Worm (Caenorhabditis elegans) whole organism, L4 larva: ENCODE measurements around the gene ZC449.7.

ENCODE experiments used
- D1046.2 ChIP-seq: fragments of 200-800 bp; sonication (Bioruptor generic); IDR thresholded peaks from 2 replicates; pipeline ENCODE4 v1.3.6; 2022; ENCODE audit warnings: missing genetic modification characterization, missing compliant biosample characterization
- ama-1 ChIP-seq: fragments of 150-350 bp; optimal IDR thresholded peaks from 2 replicates; lab custom pipeline; 2014; ENCODE audit warnings: inconsistent platforms, mixed read lengths
- jun-1 ChIP-seq: fragments of 150-350 bp; optimal IDR thresholded peaks from 2 replicates; lab custom pipeline; 2014; ENCODE audit warnings: missing biosample characterization, missing genetic modification reagents, missing genetic modification characterization
- lin-39 ChIP-seq: fragments of 150-350 bp; optimal IDR thresholded peaks from 2 replicates; lab custom pipeline; 2014; ENCODE audit warnings: missing biosample characterization, missing genetic modification reagents, missing genetic modification characterization
- lsy-2 ChIP-seq, 2 experiments: fragments of 150-350 bp in 1 of 2; sonication (generic microtip) in 1 of 2; optimal IDR thresholded peaks; 2 replicates each; lab custom pipeline; 2014 to 2017; ENCODE audit warnings: missing biosample characterization in 2 of 2, missing genetic modification characterization in 2 of 2
- nhr-237 ChIP-seq: sonication (generic microtip); optimal IDR thresholded peaks from 2 replicates; lab custom pipeline; 2017; ENCODE audit warnings: missing biosample characterization, missing genetic modification characterization
- nhr-41 ChIP-seq: fragments of 200-800 bp; sonication (Bioruptor generic); IDR thresholded peaks from 2 replicates; pipeline ENCODE4 v1.3.6; 2022; ENCODE audit warnings: missing genetic modification reagents, missing genetic modification characterization, missing compliant biosample characterization
- nhr-77 ChIP-seq: fragments of 150-350 bp; optimal IDR thresholded peaks from 2 replicates; lab custom pipeline; 2014; ENCODE audit warnings: missing biosample characterization, missing genetic modification characterization
- snpc-4 ChIP-seq: fragments of 150-350 bp; optimal IDR thresholded peaks from 2 replicates; lab custom pipeline; 2014; ENCODE audit warnings: missing biosample characterization, missing genetic modification characterization

ce11 chrX:4965592-4965991, 48.3 kb upstream of the ZC449.7 start:
- TF ChIP-seq lin-39 (no peak), ama-1 (no peak), nhr-77 (tag; lab: Kevin White, UChicago) (no peak), lsy-2 (tag; optimal IDR thresholded peaks at IDR 0.05; lab: Kevin White, UChicago) (no peak), snpc-4 (tag; lab: Kevin White, UChicago) (no peak), D1046.2 (no peak), nhr-41 (GFP tag; lab: Robert Waterston, UW) (no peak), jun-1 (tag; lab: Kevin White, UChicago) (no peak), nhr-237 (tag; lab: Kevin White, UChicago) (no peak)
